Worm (Caenorhabditis elegans) whole organism, early embryonic: ENCODE results near the gene fkh-8.

Experiments
- B0310.2 ChIP-seq: sonication (generic microtip); optimal IDR thresholded peaks from 2 replicates; lab custom pipeline; 2016; ENCODE audit warnings: mild to moderate bottlenecking, missing genetic modification characterization, missing compliant biosample characterization
- F13C5.2 ChIP-seq: sonication (generic microtip); optimal IDR thresholded peaks from 2 replicates; lab custom pipeline; 2017; ENCODE audit warnings: mild to moderate bottlenecking, missing genetic modification characterization, inconsistent platforms, missing compliant biosample characterization
- aly-1 ChIP-seq: sonication (generic microtip); optimal IDR thresholded peaks from 2 replicates; lab custom pipeline; 2016; ENCODE audit warnings: missing genetic modification characterization, missing compliant biosample characterization
- ama-1 ChIP-seq: fragments of 150-350 bp; optimal IDR thresholded peaks from 2 replicates; lab custom pipeline; 2014
- ceh-13 ChIP-seq: fragments of 200-800 bp; sonication (Bioruptor generic); optimal IDR thresholded peaks from 2 replicates; lab custom pipeline; 2018; ENCODE audit warnings: mild to moderate bottlenecking, missing genetic modification characterization, missing compliant biosample characterization
- ceh-36 ChIP-seq: sonication (generic microtip); optimal IDR thresholded peaks from 2 replicates; lab custom pipeline; 2016; ENCODE audit warnings: missing genetic modification characterization, inconsistent platforms, missing compliant biosample characterization
- ets-7 ChIP-seq: sonication (generic microtip); optimal IDR thresholded peaks from 2 replicates; lab custom pipeline; 2016; ENCODE audit warnings: missing genotype, missing genetic modification characterization, missing compliant biosample characterization
- flt-1 ChIP-seq: fragments of 200-800 bp; sonication (Bioruptor generic); IDR thresholded peaks from 2 replicates; pipeline ENCODE4 v1.3.6; 2022; ENCODE audit warnings: missing genetic modification characterization, missing compliant biosample characterization
- hmbx-1 ChIP-seq: sonication (generic microtip); optimal IDR thresholded peaks from 2 replicates; lab custom pipeline; 2016; ENCODE audit warnings: mild to moderate bottlenecking, missing genetic modification characterization, missing compliant biosample characterization
- hmg-4 ChIP-seq: fragments of 200-800 bp; sonication (Bioruptor generic); optimal IDR thresholded peaks from 2 replicates; lab custom pipeline; 2018; ENCODE audit warnings: mild to moderate bottlenecking, missing genetic modification characterization, missing compliant biosample characterization
- hnd-1 ChIP-seq: sonication (generic microtip); optimal IDR thresholded peaks from 2 replicates; lab custom pipeline; 2016; ENCODE audit warnings: missing genetic modification characterization, missing compliant biosample characterization
- pes-1 ChIP-seq: fragments of 200-800 bp; sonication (Bioruptor generic); IDR thresholded peaks from 2 replicates; pipeline ENCODE4 v1.3.6; 2022; ENCODE audit warnings: missing genetic modification reagents, missing genetic modification characterization, missing compliant biosample characterization
- scrt-1 ChIP-seq: fragments of 200-800 bp; sonication (Bioruptor generic); IDR thresholded peaks from 2 replicates; pipeline ENCODE4 v1.3.6; 2022; ENCODE audit warnings: missing genetic modification characterization, missing compliant biosample characterization
- sea-1 ChIP-seq: fragments of 200-800 bp; sonication (Bioruptor generic); conservative IDR thresholded peaks from 2 replicates; pipeline ENCODE4 v1.3.6; 2022; ENCODE audit warnings: missing genetic modification characterization, missing compliant biosample characterization
- tbx-11 ChIP-seq: fragments of 200-800 bp; sonication (Bioruptor generic); IDR thresholded peaks from 2 replicates; pipeline ENCODE4 v1.3.6; 2022; ENCODE audit warnings: missing genetic modification characterization, missing compliant biosample characterization
- tbx-37 ChIP-seq: fragments of 200-800 bp; sonication (Bioruptor generic); conservative IDR thresholded peaks from 2 replicates; pipeline ENCODE4 v1.3.6; 2022; ENCODE audit warnings: missing genetic modification reagents, missing genetic modification characterization, missing compliant biosample characterization
- tra-4 ChIP-seq: sonication (generic microtip); optimal IDR thresholded peaks from 2 replicates; lab custom pipeline; 2017; ENCODE audit warnings: missing genetic modification characterization, missing compliant biosample characterization

Gene fkh-8

ce11 chrII:6196875-6197274 is 5.7 kb upstream of the fkh-8 start, which contains the start of the genes rbmx-2 and C30B5.2:
TSS of gene rbmx-2 (minus strand) at chrII:6196948.
TSS of gene C30B5.2 (plus strand) at chrII:6197180.
- TF ChIP-seq ets-7 (tag; lab: Kevin White, UChicago), result no peak
- no peak for TF ChIP-seq tra-4

DNA sequence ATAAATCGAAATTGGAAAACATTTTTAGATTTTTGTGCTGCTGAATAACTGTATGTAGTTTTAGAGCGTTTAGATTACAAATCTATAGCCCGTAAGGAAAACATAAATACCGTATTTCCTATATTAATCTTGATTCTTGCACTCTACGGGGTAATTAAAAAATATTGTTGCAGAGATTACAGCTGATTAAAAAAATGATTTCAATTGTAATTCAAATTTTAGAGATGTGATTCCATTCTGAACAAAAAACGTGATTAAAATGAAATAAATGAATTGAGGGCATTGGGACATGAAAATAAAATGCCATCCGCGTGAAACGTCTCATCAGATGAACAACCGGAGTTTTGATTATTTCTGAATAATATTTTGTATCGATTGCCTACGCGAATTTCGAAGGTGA is 1.3 kb upstream of the fkh-8 start, which contains the start of gene cpb-2:
TSS of gene cpb-2 (plus strand) at position 301 of the 400 bp plus-strand sequence.
- TF ChIP-seq B0310.2 (tag; lab: Kevin White, UChicago), result no peak
- TF ChIP-seq pes-1 (GFP tag; lab: Robert Waterston, UW), result no peak
- no peak for TF ChIP-seq ets-7 (tag; lab: Kevin White, UChicago)
- no peak for TF ChIP-seq sea-1 (GFP tag; lab: Robert Waterston, UW)
- TF ChIP-seq hmg-4 (GFP tag; lab: Kevin White, UChicago), result no peak
- TF ChIP-seq flt-1 (GFP tag; lab: Robert Waterston, UW), result no peak
- no peak for TF ChIP-seq hnd-1 (tag; lab: Kevin White, UChicago)
- TF ChIP-seq tbx-11 (GFP tag; lab: Robert Waterston, UW), result no peak
- no peak for TF ChIP-seq tbx-37 (GFP tag; lab: Robert Waterston, UW)
- TF ChIP-seq scrt-1, result no peak
- TF ChIP-seq F13C5.2 (tag; lab: Kevin White, UChicago), result no peak
- TF ChIP-seq tra-4, result no peak
- TF ChIP-seq aly-1 (tag; lab: Kevin White, UChicago), result no peak
- no peak for TF ChIP-seq ceh-36 (tag; lab: Kevin White, UChicago)

- TF ChIP-seq flt-1 (GFP tag; lab: Robert Waterston, UW) (no peak), scrt-1 (no peak), ceh-13 (GFP tag; lab: Kevin White, UChicago) (no peak), ama-1 (lab: Kevin White, UChicago) (no peak), tra-4 (no peak), pes-1 (GFP tag; lab: Robert Waterston, UW) (no peak), sea-1 (GFP tag; lab: Robert Waterston, UW) (no peak), tbx-11 (GFP tag; lab: Robert Waterston, UW) (no peak), ets-7 (tag; lab: Kevin White, UChicago) (no peak), tbx-37 (GFP tag; lab: Robert Waterston, UW) (no peak), hnd-1 (tag; lab: Kevin White, UChicago) (no peak), F13C5.2 (tag; lab: Kevin White, UChicago) (no peak), hmg-4 (GFP tag; lab: Kevin White, UChicago) (no peak), B0310.2 (tag; lab: Kevin White, UChicago) (no peak), aly-1 (tag; lab: Kevin White, UChicago) (no peak)
Observed at ce11 chrII:6190770-6191169, 423 bp downstream of the fkh-8 start.

DNA sequence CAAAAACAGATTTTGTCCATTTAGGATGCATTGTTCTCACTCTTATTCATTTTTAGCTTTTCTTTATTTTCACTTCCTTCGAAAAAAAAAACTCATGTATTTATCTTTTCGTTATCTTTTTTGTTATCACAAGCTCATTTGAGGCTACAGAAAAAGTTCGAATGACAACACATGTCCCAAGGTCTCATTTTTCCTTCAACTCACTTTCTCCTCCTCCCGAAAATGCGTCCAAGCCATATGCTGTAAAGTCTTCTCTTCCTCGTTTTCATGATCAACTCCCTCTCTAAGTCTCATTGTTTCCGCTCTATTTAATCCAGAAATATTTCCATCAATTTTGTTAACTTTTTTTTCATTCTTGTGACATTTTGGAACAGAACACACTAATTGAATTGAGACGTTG is 9.9 kb downstream of the fkh-8 start:
- TF ChIP-seq flt-1 (GFP tag; lab: Robert Waterston, UW), result no peak
- no peak for TF ChIP-seq ama-1 (lab: Kevin White, UChicago)
- TF ChIP-seq ceh-13 (GFP tag; lab: Kevin White, UChicago), result no peak
- TF ChIP-seq tbx-37 (GFP tag; lab: Robert Waterston, UW), result no peak
- TF ChIP-seq tbx-11 (GFP tag; lab: Robert Waterston, UW), result no peak
- no peak for TF ChIP-seq aly-1 (tag; lab: Kevin White, UChicago)
- TF ChIP-seq hmbx-1 (tag; lab: Kevin White, UChicago), result no peak
- TF ChIP-seq B0310.2 (tag; lab: Kevin White, UChicago), result no peak
- no peak for TF ChIP-seq sea-1 (GFP tag; lab: Robert Waterston, UW)
- no peak for TF ChIP-seq hmg-4 (GFP tag; lab: Kevin White, UChicago)
- TF ChIP-seq ets-7 (tag; lab: Kevin White, UChicago), result no peak
- TF ChIP-seq hnd-1 (tag; lab: Kevin White, UChicago), result no peak

ce11 chrII:6180552-6180951 is 10.6 kb downstream of the fkh-8 start:
- no peak for TF ChIP-seq pes-1 (GFP tag; lab: Robert Waterston, UW)
- no peak for TF ChIP-seq F13C5.2 (tag; lab: Kevin White, UChicago)
- TF ChIP-seq sea-1 (GFP tag; lab: Robert Waterston, UW), result no peak
- no peak for TF ChIP-seq ceh-36 (tag; lab: Kevin White, UChicago)
- TF ChIP-seq ama-1 (lab: Kevin White, UChicago), result no peak
- no peak for TF ChIP-seq ceh-13 (GFP tag; lab: Kevin White, UChicago)
- no peak for TF ChIP-seq ets-7 (tag; lab: Kevin White, UChicago)
- no peak for TF ChIP-seq tra-4
- TF ChIP-seq B0310.2 (tag; lab: Kevin White, UChicago), result no peak
- no peak for TF ChIP-seq tbx-37 (GFP tag; lab: Robert Waterston, UW)
- no peak for TF ChIP-seq aly-1 (tag; lab: Kevin White, UChicago)
- TF ChIP-seq hnd-1 (tag; lab: Kevin White, UChicago), result no peak
- TF ChIP-seq scrt-1, result no peak
- no peak for TF ChIP-seq hmbx-1 (tag; lab: Kevin White, UChicago)
- no peak for TF ChIP-seq tbx-11 (GFP tag; lab: Robert Waterston, UW)

DNA sequence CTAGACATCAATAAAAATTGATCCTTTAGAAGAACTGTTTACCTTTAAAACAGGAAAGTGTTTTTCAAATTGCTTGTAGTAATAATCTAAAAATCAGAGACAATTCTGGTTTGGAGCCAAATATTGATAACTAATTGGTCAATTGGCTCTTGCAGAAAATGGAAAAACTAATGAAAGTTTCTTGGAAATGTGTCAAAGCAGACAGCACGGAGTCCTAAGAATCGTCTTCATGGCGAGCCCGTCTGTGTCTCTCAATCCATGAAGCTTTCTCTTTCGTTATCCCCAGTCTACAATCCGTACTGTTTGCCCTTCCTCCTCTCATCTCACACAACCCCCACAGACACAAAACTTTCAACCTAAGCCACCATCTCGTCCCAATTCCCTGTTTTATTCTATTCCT is 11.7 kb downstream of the fkh-8 start, which contains the start of gene F40H3.1:
TSS of gene F40H3.1 (plus strand) at position 301 of the 400 bp plus-strand sequence.
- TF ChIP-seq B0310.2 (tag; lab: Kevin White, UChicago), result no peak
- no peak for TF ChIP-seq ceh-36 (tag; lab: Kevin White, UChicago)
- TF ChIP-seq tra-4, result no peak
- TF ChIP-seq hmbx-1 (tag; lab: Kevin White, UChicago), result no peak
- no peak for TF ChIP-seq tbx-37 (GFP tag; lab: Robert Waterston, UW)
- TF ChIP-seq pes-1 (GFP tag; lab: Robert Waterston, UW), result no peak
- no peak for TF ChIP-seq scrt-1
- no peak for TF ChIP-seq F13C5.2 (tag; lab: Kevin White, UChicago)
- no peak for TF ChIP-seq ets-7 (tag; lab: Kevin White, UChicago)
- no peak for TF ChIP-seq tbx-11 (GFP tag; lab: Robert Waterston, UW)
- TF ChIP-seq hnd-1 (tag; lab: Kevin White, UChicago), result no peak
- no peak for TF ChIP-seq ceh-13 (GFP tag; lab: Kevin White, UChicago)
- TF ChIP-seq hmg-4 (GFP tag; lab: Kevin White, UChicago), result no peak
- no peak for TF ChIP-seq ama-1 (lab: Kevin White, UChicago)
- TF ChIP-seq sea-1 (GFP tag; lab: Robert Waterston, UW), result no peak
- TF ChIP-seq flt-1 (GFP tag; lab: Robert Waterston, UW), result no peak
- no peak for TF ChIP-seq aly-1 (tag; lab: Kevin White, UChicago)
